Fruit fly (Drosophila melanogaster) whole organism, embryonic: ENCODE results near the gene CG10486.

Experiments used
- CG10462 ChIP-seq: fragments of 200-800 bp; sonication (Bioruptor generic); optimal IDR thresholded peaks from 2 replicates; lab custom pipeline; 2016; ENCODE audit warnings: missing biosample characterization, missing genetic modification characterization
- CG11504 ChIP-seq: fragments of 200-800 bp; sonication (Bioruptor generic); optimal IDR thresholded peaks from 3 replicates; lab custom pipeline; 2019; ENCODE audit warnings: missing biosample characterization, mild to moderate bottlenecking, missing genetic modification characterization, moderate library complexity
- CG15073 ChIP-seq: fragments of 200-800 bp; sonication (Bioruptor generic); optimal IDR thresholded peaks from 2 replicates; lab custom pipeline; 2016; ENCODE audit warnings: missing biosample characterization, missing genetic modification characterization
- CG1529 ChIP-seq: fragments of 200-800 bp; sonication (Bioruptor generic); optimal IDR thresholded peaks from 3 replicates; lab custom pipeline; 2018; ENCODE audit warnings: missing biosample characterization, missing genetic modification characterization
- CG1602 ChIP-seq: fragments of 200-800 bp; sonication (Bioruptor generic); optimal IDR thresholded peaks from 3 replicates; lab custom pipeline; 2016; ENCODE audit warnings: missing biosample characterization, missing genetic modification characterization
- CG1603 ChIP-seq: fragments of 200-800 bp; sonication (Bioruptor generic); optimal IDR thresholded peaks from 2 replicates; lab custom pipeline; 2019; ENCODE audit warnings: missing biosample characterization, mild to moderate bottlenecking, missing genetic modification characterization, moderate library complexity
- CG2129 ChIP-seq: fragments of 200-800 bp; sonication (Bioruptor generic); IDR thresholded peaks from 2 replicates; pipeline ENCODE4 v1.3.6; 2022; ENCODE audit warnings: missing biosample characterization, missing genetic modification characterization; ENCODE audit not compliant: partially characterized antibody
- CG2712 ChIP-seq: fragments of 200-800 bp; optimal IDR thresholded peaks from 3 replicates; lab custom pipeline; 2019; ENCODE audit warnings: missing biosample characterization, mild to moderate bottlenecking, missing genetic modification characterization, moderate library complexity
- CG32532 ChIP-seq: fragments of 200-800 bp; sonication (Bioruptor generic); IDR thresholded peaks from 2 replicates; pipeline ENCODE4 v1.3.6; 2022; ENCODE audit warnings: missing biosample characterization, missing genetic modification characterization
- CG42726 ChIP-seq: fragments of 200-800 bp; sonication (Bioruptor generic); IDR thresholded peaks from 2 replicates; pipeline ENCODE4 v1.3.6; 2022; ENCODE audit warnings: missing biosample characterization, missing genetic modification characterization; ENCODE audit not compliant: partially characterized antibody
- CG43689 ChIP-seq: fragments of 200-800 bp; sonication (Bioruptor generic); IDR thresholded peaks from 2 replicates; pipeline ENCODE4 v1.3.6; 2022; ENCODE audit warnings: missing biosample characterization, missing genetic modification characterization
- CG4617 ChIP-seq: fragments of 200-800 bp; sonication (Bioruptor generic); optimal IDR thresholded peaks from 3 replicates; lab custom pipeline; 2016; ENCODE audit warnings: missing biosample characterization, missing genetic modification characterization, borderline replicate concordance
- CG6272 ChIP-seq: fragments of 200-800 bp; sonication (Bioruptor generic); IDR thresholded peaks from 2 replicates; pipeline ENCODE4 v1.3.6; 2022; ENCODE audit warnings: missing biosample characterization, missing genetic modification characterization
- CG6854 ChIP-seq: fragments of 200-800 bp; sonication (Bioruptor generic); optimal IDR thresholded peaks from 3 replicates; lab custom pipeline; 2017; ENCODE audit warnings: missing biosample characterization, mild to moderate bottlenecking, missing genetic modification characterization
- CG8281 ChIP-seq: fragments of 200-800 bp; sonication (Bioruptor generic); optimal IDR thresholded peaks from 2 replicates; lab custom pipeline; 2018; ENCODE audit warnings: missing biosample characterization, mild to moderate bottlenecking, missing genetic modification characterization, moderate library complexity
- CG8388 ChIP-seq: fragments of 200-800 bp; sonication (Bioruptor generic); optimal IDR thresholded peaks from 2 replicates; lab custom pipeline; 2019; ENCODE audit warnings: missing biosample characterization, mild to moderate bottlenecking, missing genetic modification characterization, moderate library complexity
- CG8765 ChIP-seq: fragments of 200-800 bp; sonication (Bioruptor generic); IDR thresholded peaks from 2 replicates; pipeline ENCODE4 v1.3.6; 2022; ENCODE audit warnings: missing biosample characterization, missing genetic modification characterization
- CG9727 ChIP-seq: fragments of 200-800 bp; sonication (Bioruptor generic); optimal IDR thresholded peaks from 3 replicates; lab custom pipeline; 2017; ENCODE audit warnings: missing biosample characterization, mild to moderate bottlenecking, missing genetic modification characterization
- Dref ChIP-seq: fragments of 200-800 bp; sonication (Bioruptor generic); IDR thresholded peaks from 2 replicates; pipeline ENCODE4 v1.3.6; 2022; ENCODE audit warnings: missing biosample characterization, missing genetic modification characterization
- Fer2 ChIP-seq: fragments of 200-800 bp; sonication (Bioruptor generic); optimal IDR thresholded peaks from 2 replicates; lab custom pipeline; 2018; ENCODE audit warnings: missing biosample characterization, mild to moderate bottlenecking, missing genetic modification characterization, moderate library complexity
- HLH54F ChIP-seq: fragments of 200-800 bp; sonication (Bioruptor generic); optimal IDR thresholded peaks from 3 replicates; lab custom pipeline; 2016; ENCODE audit warnings: missing biosample characterization, missing genetic modification characterization
- HmgD ChIP-seq: fragments of 200-800 bp; sonication (Bioruptor generic); optimal IDR thresholded peaks from 3 replicates; lab custom pipeline; 2016; ENCODE audit warnings: missing biosample characterization, missing genetic modification characterization
- Jarid2 ChIP-seq: fragments of 200-800 bp; sonication (Bioruptor generic); optimal IDR thresholded peaks from 3 replicates; lab custom pipeline; 2017; ENCODE audit warnings: mild to moderate bottlenecking, missing biosample characterization, missing genetic modification reagents, missing genetic modification characterization
- Kr ChIP-seq: fragments of 200-800 bp; sonication (Bioruptor generic); optimal IDR thresholded peaks from 2 replicates; lab custom pipeline; 2017; ENCODE audit warnings: missing biosample characterization, mild to moderate bottlenecking, missing genetic modification characterization
- Mes4 ChIP-seq: fragments of 200-800 bp; sonication (Bioruptor generic); optimal IDR thresholded peaks from 2 replicates; lab custom pipeline; 2016; ENCODE audit warnings: missing biosample characterization, missing genetic modification characterization
- NK7.1 ChIP-seq: fragments of 200-800 bp; sonication (Bioruptor generic); optimal IDR thresholded peaks from 3 replicates; lab custom pipeline; 2016; ENCODE audit warnings: missing biosample characterization, missing genetic modification characterization
- NfI ChIP-seq: fragments of 200-800 bp; sonication (Bioruptor generic); optimal IDR thresholded peaks from 3 replicates; lab custom pipeline; 2018; ENCODE audit warnings: missing biosample characterization, mild to moderate bottlenecking, missing genetic modification characterization, moderate library complexity
- Opbp ChIP-seq: fragments of 200-800 bp; sonication (Bioruptor generic); IDR thresholded peaks from 3 replicates; pipeline ENCODE4 v1.3.6; 2022; ENCODE audit warnings: missing biosample characterization, missing genetic modification characterization; ENCODE audit not compliant: partially characterized antibody
- Rx ChIP-seq: fragments of 200-800 bp; sonication (Bioruptor generic); IDR thresholded peaks from 2 replicates; pipeline ENCODE4 v1.3.6; 2022; ENCODE audit warnings: missing biosample characterization, missing genetic modification characterization
- bigmax ChIP-seq: fragments of 200-800 bp; sonication (Bioruptor generic); optimal IDR thresholded peaks from 2 replicates; lab custom pipeline; 2018; ENCODE audit warnings: missing biosample characterization, mild to moderate bottlenecking, missing genetic modification characterization
- br ChIP-seq: fragments of >200 bp; optimal IDR thresholded peaks from 2 replicates; lab custom pipeline; 2017
- chinmo ChIP-seq: fragments of 200-800 bp; sonication (Bioruptor generic); IDR thresholded peaks from 4 replicates; pipeline ENCODE4 v1.3.6; 2022; ENCODE audit warnings: missing biosample characterization, missing genetic modification characterization; ENCODE audit not compliant: partially characterized antibody
- dm ChIP-seq: fragments of 200-800 bp; sonication (Bioruptor generic); optimal IDR thresholded peaks from 3 replicates; lab custom pipeline; 2016; ENCODE audit warnings: missing biosample characterization, missing genetic modification characterization
- ems ChIP-seq: fragments of 200-800 bp; sonication (Bioruptor generic); optimal IDR thresholded peaks from 3 replicates; lab custom pipeline; 2016; ENCODE audit warnings: missing biosample characterization, missing genetic modification characterization
- fd64A ChIP-seq: fragments of 200-800 bp; sonication (Bioruptor generic); optimal IDR thresholded peaks from 3 replicates; lab custom pipeline; 2018; ENCODE audit warnings: missing biosample characterization, mild to moderate bottlenecking, missing genetic modification characterization
- ftz-f1 ChIP-seq: fragments of 200-800 bp; sonication (Bioruptor generic); optimal IDR thresholded peaks from 2 replicates; lab custom pipeline; 2016; ENCODE audit warnings: missing biosample characterization, missing genetic modification characterization
- fu2 ChIP-seq: fragments of 200-800 bp; sonication (Bioruptor generic); optimal IDR thresholded peaks from 2 replicates; lab custom pipeline; 2016; ENCODE audit warnings: missing biosample characterization, missing genetic modification characterization
- gsb-n ChIP-seq: fragments of 200-800 bp; sonication (Bioruptor generic); optimal IDR thresholded peaks from 3 replicates; lab custom pipeline; 2018; ENCODE audit warnings: missing biosample characterization, mild to moderate bottlenecking, missing genetic modification characterization
- ham ChIP-seq: fragments of 200-800 bp; sonication (Bioruptor generic); IDR thresholded peaks from 2 replicates; pipeline ENCODE4 v1.3.6; 2022; ENCODE audit warnings: missing biosample characterization, missing genetic modification characterization
- hkb ChIP-seq, 2 experiments: fragments of 200-800 bp in 1 of 2; fragments of >200 bp in 1 of 2; sonication (Bioruptor generic) in 1 of 2; IDR thresholded peaks in 1 of 2; optimal IDR thresholded peaks in 1 of 2; 2 replicates each; pipeline versions ENCODE4 v1.3.6 to Lab custom; 2017 to 2022; ENCODE audit warnings: missing biosample characterization in 1 of 2, missing genetic modification characterization in 1 of 2
- ind ChIP-seq: fragments of 200-800 bp; sonication (Bioruptor generic); optimal IDR thresholded peaks from 3 replicates; lab custom pipeline; 2016; ENCODE audit warnings: missing biosample characterization, missing genetic modification characterization
- kni ChIP-seq: fragments of 200-800 bp; sonication (Bioruptor generic); optimal IDR thresholded peaks from 3 replicates; lab custom pipeline; 2017; ENCODE audit warnings: mild to moderate bottlenecking, missing biosample characterization, missing genetic modification reagents, missing genetic modification characterization
- maf-S ChIP-seq: fragments of 200-800 bp; sonication (Bioruptor generic); optimal IDR thresholded peaks from 2 replicates; lab custom pipeline; 2016; ENCODE audit warnings: missing biosample characterization, missing genetic modification characterization
- seq ChIP-seq: fragments of 200-800 bp; sonication (Bioruptor generic); IDR thresholded peaks from 2 replicates; pipeline ENCODE4 v1.3.6; 2022; ENCODE audit warnings: missing biosample characterization, missing genetic modification characterization
- slp2 ChIP-seq: fragments of 200-800 bp; sonication (Bioruptor generic); optimal IDR thresholded peaks from 2 replicates; lab custom pipeline; 2016; ENCODE audit warnings: missing biosample characterization, missing genetic modification characterization
- ttk ChIP-seq: fragments of 200-800 bp; sonication (Bioruptor generic); IDR thresholded peaks from 2 replicates; pipeline ENCODE4 v2.1.2; 2022; ENCODE audit warnings: missing biosample characterization, missing genetic modification characterization
- usp ChIP-seq: fragments of >200 bp; optimal IDR thresholded peaks from 2 replicates; lab custom pipeline; 2017; ENCODE audit warnings: missing biosample characterization, missing genetic modification characterization
- vnd ChIP-seq: fragments of 200-800 bp; sonication (Bioruptor generic); IDR thresholded peaks from 3 replicates; pipeline ENCODE4 v1.3.6; 2022; ENCODE audit warnings: missing biosample characterization, missing genetic modification characterization; ENCODE audit not compliant: partially characterized antibody
- wor ChIP-seq: fragments of 200-800 bp; sonication (Bioruptor generic); IDR thresholded peaks from 2 replicates; pipeline ENCODE4 v1.3.6; 2022; ENCODE audit warnings: missing biosample characterization, missing genetic modification characterization

CG10486 gene

DNA sequence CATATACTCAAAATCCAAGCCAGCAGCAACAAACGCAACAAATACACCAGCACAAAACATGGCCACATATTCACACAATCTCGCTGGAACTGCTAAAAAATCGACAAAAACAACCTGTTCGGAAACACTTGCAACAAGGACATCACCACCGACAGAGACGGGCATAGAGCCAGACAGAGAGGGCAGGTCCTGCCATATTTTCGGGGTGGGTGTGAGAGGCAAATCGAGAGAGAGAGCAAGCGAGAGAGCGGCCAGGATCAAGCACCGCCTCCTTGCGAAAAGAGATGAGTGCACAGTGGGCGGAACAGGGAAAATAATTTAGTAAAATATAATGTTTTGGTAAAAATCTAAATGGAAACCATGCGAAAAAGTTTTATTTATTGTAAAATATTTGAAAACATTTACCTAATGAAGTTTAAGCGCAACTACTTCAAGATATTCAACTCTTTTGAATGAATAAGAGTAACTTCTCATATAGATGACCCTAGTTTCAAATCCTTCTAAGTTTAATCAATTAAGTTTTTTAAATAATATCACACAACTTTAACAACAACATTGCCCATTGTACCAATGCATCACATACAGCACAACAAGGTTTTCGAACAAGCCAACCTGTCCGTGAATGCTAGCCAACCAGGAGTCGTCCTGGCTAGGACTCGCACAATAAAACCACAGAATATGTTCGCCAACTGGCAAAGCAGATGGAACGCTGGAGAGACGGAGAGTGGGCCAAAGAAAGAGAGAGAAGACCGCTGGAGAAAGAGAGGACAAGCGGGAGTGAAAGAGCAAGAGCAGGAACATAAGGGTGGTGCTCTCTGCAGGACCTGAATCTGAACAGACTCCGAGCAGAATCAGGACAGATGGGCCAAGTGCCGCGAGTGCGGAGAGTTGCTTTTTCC is 24.9 kb downstream of the CG10486 start (continued):
- TF ChIP-seq HmgD (GFP tag; lab: Kevin White, UChicago) (no peak), CG10462 (GFP tag; lab: Kevin White, UChicago) (no peak), Dref (GFP tag; lab: Robert Waterston, UW) (no peak), br (lab: Kevin White, UChicago) (no peak), slp2 (GFP tag; lab: Kevin White, UChicago) (peak; percentile 29), CG6272 (GFP tag; lab: Robert Waterston, UW) (no peak), Opbp (GFP tag; lab: Robert Waterston, UW) (no peak), HLH54F (GFP tag; lab: Kevin White, UChicago) (peak; percentile 38), ind (GFP tag; lab: Kevin White, UChicago) (no peak), Jarid2 (GFP tag; lab: Kevin White, UChicago) (no peak), NfI (GFP tag; lab: Kevin White, UChicago) (peak; percentile 40), fd64A (GFP tag; lab: Kevin White, UChicago) (no peak), CG8765 (GFP tag; lab: Robert Waterston, UW) (peak; percentile 28; the same call in 1 of the 2 replicates), bigmax (GFP tag; lab: Kevin White, UChicago) (no peak), CG11504 (tag; lab: Kevin White, UChicago) (peak; percentile 70), Rx (GFP tag; lab: Robert Waterston, UW) (no peak), wor (peak; percentile 46; the same call in 1 of the 2 replicates), CG8388 (GFP tag; lab: Kevin White, UChicago) (peak; percentile 47), CG9727 (GFP tag; lab: Kevin White, UChicago) (peak; percentile 76), CG43689 (GFP tag; lab: Robert Waterston, UW) (no peak), CG1529 (GFP tag; lab: Kevin White, UChicago) (peak; percentile 49), CG2712 (tag; lab: Kevin White, UChicago) (no peak), Kr (no peak), chinmo (no peak), gsb-n (tag; lab: Kevin White, UChicago) (peak; percentile 9), ham (no peak), NK7.1 (no peak), CG8281 (tag; lab: Kevin White, UChicago) (no peak), CG4617 (GFP tag; lab: Kevin White, UChicago) (no peak), Mes4 (GFP tag; lab: Kevin White, UChicago) (peak; percentile 40), CG2129 (no peak), maf-S (GFP tag; lab: Kevin White, UChicago) (peak; percentile 8), CG32532 (no peak), Fer2 (tag; lab: Kevin White, UChicago) (no peak), ttk (GFP tag; lab: Robert Waterston, UW) (no peak), fu2 (peak; percentile 19), vnd (GFP tag; lab: Robert Waterston, UW) (no peak), ems (GFP tag; lab: Kevin White, UChicago) (no peak), ftz-f1 (GFP tag; lab: Kevin White, UChicago) (no peak), kni (no peak), hkb (optimal IDR thresholded peaks at IDR 0.05; lab: Kevin White, UChicago) (no peak), hkb (GFP tag; IDR thresholded peaks at IDR 0.05; lab: Robert Waterston, UW) (no peak), CG1603 (tag; lab: Kevin White, UChicago) (peak; percentile 13), CG6854 (GFP tag; lab: Kevin White, UChicago) (no peak), CG1602 (peak; percentile 63), usp (GFP tag; lab: Kevin White, UChicago) (no peak), CG42726 (0 out of 2 replicates have a peak, but pooled peaks have one; percentile 22), dm (GFP tag; lab: Kevin White, UChicago) (no peak), CG15073 (GFP tag; lab: Kevin White, UChicago) (peak; percentile 11), seq (GFP tag; lab: Robert Waterston, UW) (peak; percentile 63; the same call in 1 of the 2 replicates)
